Worm (Caenorhabditis elegans): ENCODE results near the gene cnep-1.

cnep-1 gene

ce11 chrII:7310023-7310422 lies at the start of gene cnep-1, which contains the start of gene F45E12.5:
cnep-1 (plus strand) TSS chrII:7310348.
F45E12.5 (minus strand) TSS chrII:7310115.
- TF ChIP-seq scrt-1 (GFP tag; IDR thresholded peaks at IDR 0.05) (no peak), B0310.2 (tag; optimal IDR thresholded peaks at IDR 0.05) (no peak), pes-1 (GFP tag; IDR thresholded peaks at IDR 0.05) (no peak), hmg-4 (GFP tag; optimal IDR thresholded peaks at IDR 0.05) (no peak), aly-1 (tag; optimal IDR thresholded peaks at IDR 0.05) (no peak), hnd-1 (tag; optimal IDR thresholded peaks at IDR 0.05) (no peak), ama-1 (optimal IDR thresholded peaks at IDR 0.05) (no peak)

DNA sequence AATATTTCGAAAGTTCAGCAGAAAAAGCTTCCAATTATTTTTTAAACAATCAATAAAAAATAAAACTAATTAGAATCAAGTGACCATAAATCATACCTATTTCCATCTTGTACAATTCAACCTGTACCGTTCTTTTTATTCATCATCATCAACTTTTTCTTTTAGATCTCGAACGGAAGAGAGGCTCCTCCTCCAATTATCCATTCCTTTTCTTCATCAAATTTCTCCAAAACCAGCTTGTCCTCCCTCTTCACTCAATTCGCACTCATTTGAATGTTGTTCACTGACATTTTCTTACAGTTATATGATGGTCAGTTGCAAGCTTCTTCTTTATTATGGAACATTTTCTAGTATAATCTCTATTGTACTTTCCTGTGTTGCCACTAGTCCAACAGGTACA lies 48.3 kb upstream of the cnep-1 start, which contains the start of gene C30G12.4:
Gene C30G12.4 (plus strand): TSS at position 301 of the 400 bp plus-strand sequence.
- TF ChIP-seq ama-1 (optimal IDR thresholded peaks at IDR 0.05) (no peak), hmg-4 (GFP tag; optimal IDR thresholded peaks at IDR 0.05) (no peak), tra-4 (tag; optimal IDR thresholded peaks at IDR 0.05) (no peak), aly-1 (tag; optimal IDR thresholded peaks at IDR 0.05) (no peak), tbx-37 (GFP tag; conservative IDR thresholded peaks at IDR 0.05) (no peak), B0310.2 (tag; optimal IDR thresholded peaks at IDR 0.05) (no peak), flt-1 (GFP tag; IDR thresholded peaks at IDR 0.05) (no peak), ceh-36 (tag; optimal IDR thresholded peaks at IDR 0.05) (no peak), scrt-1 (GFP tag; IDR thresholded peaks at IDR 0.05) (no peak), sea-1 (GFP tag; conservative IDR thresholded peaks at IDR 0.05) (no peak), ceh-13 (GFP tag; optimal IDR thresholded peaks at IDR 0.05) (no peak), hmbx-1 (tag; optimal IDR thresholded peaks at IDR 0.05) (no peak), F13C5.2 (tag; optimal IDR thresholded peaks at IDR 0.05) (no peak), ets-7 (tag; optimal IDR thresholded peaks at IDR 0.05) (no peak)

DNA sequence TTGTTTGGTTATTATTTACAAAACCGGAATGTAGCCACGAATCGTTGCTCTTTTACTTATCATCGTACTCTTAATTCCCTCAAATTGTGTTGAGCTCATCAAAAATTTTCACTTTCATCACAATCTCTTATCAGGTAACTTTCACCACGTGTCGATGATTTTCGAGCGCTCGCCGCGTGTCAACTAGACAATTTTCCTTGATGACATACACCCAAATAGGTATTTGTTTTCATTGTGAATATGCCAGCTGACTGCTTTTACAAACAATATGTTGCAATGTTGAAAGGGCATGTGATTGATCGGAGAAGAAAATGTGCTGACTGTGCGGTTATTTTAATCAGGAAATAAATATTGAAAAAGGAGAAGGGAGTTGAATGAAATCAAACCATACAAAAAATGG lies 45.5 kb upstream of the cnep-1 start:
- no peak for TF ChIP-seq tra-4 (tag; optimal IDR thresholded peaks at IDR 0.05)
- no peak for TF ChIP-seq ceh-13 (GFP tag; optimal IDR thresholded peaks at IDR 0.05)
- TF ChIP-seq ceh-36 (tag; optimal IDR thresholded peaks at IDR 0.05) = no peak
- no peak for TF ChIP-seq tbx-37 (GFP tag; conservative IDR thresholded peaks at IDR 0.05)
- no peak for TF ChIP-seq B0310.2 (tag; optimal IDR thresholded peaks at IDR 0.05)
- TF ChIP-seq F13C5.2 (tag; optimal IDR thresholded peaks at IDR 0.05) = no peak
- no peak for TF ChIP-seq aly-1 (tag; optimal IDR thresholded peaks at IDR 0.05)
- no peak for TF ChIP-seq hmg-4 (GFP tag; optimal IDR thresholded peaks at IDR 0.05)
- no peak for TF ChIP-seq tbx-11 (GFP tag; IDR thresholded peaks at IDR 0.05)
- TF ChIP-seq ama-1 (optimal IDR thresholded peaks at IDR 0.05) = no peak
- TF ChIP-seq sea-1 (GFP tag; conservative IDR thresholded peaks at IDR 0.05) = no peak
- no peak for TF ChIP-seq hmbx-1 (tag; optimal IDR thresholded peaks at IDR 0.05)
- TF ChIP-seq ets-7 (tag; optimal IDR thresholded peaks at IDR 0.05) = no peak

DNA sequence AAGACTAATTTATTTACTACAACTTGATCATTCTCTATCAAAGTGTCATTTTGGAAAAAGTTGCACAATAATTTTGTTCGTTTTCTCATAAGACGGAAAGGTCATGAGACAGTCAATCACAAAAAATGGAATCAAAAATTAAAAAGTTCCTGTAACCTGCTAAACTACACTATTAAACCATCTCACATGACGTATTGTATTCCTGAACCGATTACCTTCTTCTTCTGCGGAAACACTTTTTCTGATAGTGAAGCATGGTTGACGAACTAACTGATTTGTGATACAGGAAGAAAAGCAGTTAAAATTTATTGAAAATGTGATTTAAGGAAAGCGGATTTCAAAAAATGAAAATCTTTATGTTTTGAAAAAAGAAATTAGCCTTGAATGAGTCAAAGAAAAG lies 40.4 kb upstream of the cnep-1 start:
- TF ChIP-seq B0310.2 (tag; optimal IDR thresholded peaks at IDR 0.05) = no peak
- no peak for TF ChIP-seq ama-1 (optimal IDR thresholded peaks at IDR 0.05)
- TF ChIP-seq flt-1 (GFP tag; IDR thresholded peaks at IDR 0.05) = no peak
- TF ChIP-seq hmg-4 (GFP tag; optimal IDR thresholded peaks at IDR 0.05) = no peak
- TF ChIP-seq F13C5.2 (tag; optimal IDR thresholded peaks at IDR 0.05) = no peak
- TF ChIP-seq scrt-1 (GFP tag; IDR thresholded peaks at IDR 0.05) = no peak
- no peak for TF ChIP-seq tbx-11 (GFP tag; IDR thresholded peaks at IDR 0.05)
- no peak for TF ChIP-seq aly-1 (tag; optimal IDR thresholded peaks at IDR 0.05)
- no peak for TF ChIP-seq pes-1 (GFP tag; IDR thresholded peaks at IDR 0.05)
- TF ChIP-seq ceh-36 (tag; optimal IDR thresholded peaks at IDR 0.05) = no peak
- TF ChIP-seq hmbx-1 (tag; optimal IDR thresholded peaks at IDR 0.05) = no peak
- no peak for TF ChIP-seq sea-1 (GFP tag; conservative IDR thresholded peaks at IDR 0.05)
- TF ChIP-seq ets-7 (tag; optimal IDR thresholded peaks at IDR 0.05) = no peak
- TF ChIP-seq tbx-37 (GFP tag; conservative IDR thresholded peaks at IDR 0.05) = no peak
- no peak for TF ChIP-seq tra-4 (tag; optimal IDR thresholded peaks at IDR 0.05)

ce11 chrII:7272513-7272912 lies 37.6 kb upstream of the cnep-1 start:
- TF ChIP-seq ets-7 (tag; optimal IDR thresholded peaks at IDR 0.05) (no peak), scrt-1 (GFP tag; IDR thresholded peaks at IDR 0.05) (no peak), aly-1 (tag; optimal IDR thresholded peaks at IDR 0.05) (no peak), ceh-13 (GFP tag; optimal IDR thresholded peaks at IDR 0.05) (no peak), tbx-37 (GFP tag; conservative IDR thresholded peaks at IDR 0.05) (no peak), hmbx-1 (tag; optimal IDR thresholded peaks at IDR 0.05) (no peak), flt-1 (GFP tag; IDR thresholded peaks at IDR 0.05) (no peak), hmg-4 (GFP tag; optimal IDR thresholded peaks at IDR 0.05) (no peak), ama-1 (optimal IDR thresholded peaks at IDR 0.05) (no peak), hnd-1 (tag; optimal IDR thresholded peaks at IDR 0.05) (no peak), tra-4 (tag; optimal IDR thresholded peaks at IDR 0.05) (no peak), B0310.2 (tag; optimal IDR thresholded peaks at IDR 0.05) (no peak), sea-1 (GFP tag; conservative IDR thresholded peaks at IDR 0.05) (no peak), F13C5.2 (tag; optimal IDR thresholded peaks at IDR 0.05) (no peak), tbx-11 (GFP tag; IDR thresholded peaks at IDR 0.05) (no peak), pes-1 (GFP tag; IDR thresholded peaks at IDR 0.05) (no peak), ceh-36 (tag; optimal IDR thresholded peaks at IDR 0.05) (no peak)

ce11 chrII:7273517-7273916 lies 36.6 kb upstream of the cnep-1 start:
- TF ChIP-seq F13C5.2 (tag; optimal IDR thresholded peaks at IDR 0.05) = no peak
- TF ChIP-seq hmg-4 (GFP tag; optimal IDR thresholded peaks at IDR 0.05) = no peak
- TF ChIP-seq sea-1 (GFP tag; conservative IDR thresholded peaks at IDR 0.05) = no peak
- no peak for TF ChIP-seq tra-4 (tag; optimal IDR thresholded peaks at IDR 0.05)
- TF ChIP-seq tbx-37 (GFP tag; conservative IDR thresholded peaks at IDR 0.05) = no peak
- TF ChIP-seq ceh-13 (GFP tag; optimal IDR thresholded peaks at IDR 0.05) = no peak
- TF ChIP-seq ets-7 (tag; optimal IDR thresholded peaks at IDR 0.05) = no peak
- TF ChIP-seq B0310.2 (tag; optimal IDR thresholded peaks at IDR 0.05) = no peak

DNA sequence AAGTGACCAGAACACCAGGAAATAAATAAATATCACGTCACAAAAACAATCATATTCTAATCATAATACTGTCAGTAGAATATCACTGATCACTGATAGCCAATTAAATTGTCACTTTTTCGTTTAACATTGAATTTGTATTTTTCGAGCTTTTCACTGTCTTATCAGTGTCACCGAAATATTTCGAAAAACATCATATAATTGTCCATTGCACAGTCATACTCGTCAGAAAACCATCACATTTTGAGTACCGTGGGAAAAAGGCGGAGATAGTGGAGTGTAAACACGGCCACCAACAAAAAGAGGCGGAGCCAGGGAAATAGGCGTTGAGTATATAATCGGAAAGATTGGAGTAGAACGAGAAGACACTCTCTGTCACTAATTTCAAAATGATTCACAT lies 32.9 kb upstream of the cnep-1 start:
- no peak for TF ChIP-seq pes-1 (GFP tag; IDR thresholded peaks at IDR 0.05)

DNA sequence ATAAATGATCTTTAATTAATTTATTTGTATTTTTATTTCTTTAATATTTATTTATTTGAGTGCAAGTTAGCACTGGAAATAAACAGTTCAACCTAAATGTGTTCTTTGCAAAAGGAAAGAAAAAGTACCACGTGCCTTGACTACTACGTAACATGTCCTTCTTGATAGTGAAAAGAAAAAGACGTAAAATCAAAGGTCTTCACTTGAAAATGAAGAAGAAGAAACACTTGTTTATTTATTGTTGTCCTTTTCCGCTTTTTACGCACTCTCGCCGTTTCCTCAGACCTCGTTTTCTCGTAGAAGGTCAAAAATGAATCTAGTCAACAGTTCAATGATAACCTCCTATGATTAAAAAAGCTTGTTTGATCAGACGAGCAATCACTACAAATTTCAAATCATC lies 32.2 kb upstream of the cnep-1 start:
- no peak for TF ChIP-seq ceh-36 (tag; optimal IDR thresholded peaks at IDR 0.05)
- TF ChIP-seq tbx-11 (GFP tag; IDR thresholded peaks at IDR 0.05) = no peak
